Worm (Caenorhabditis elegans) whole organism, early embryonic: ENCODE measurements around the gene ptr-3.

Experiments
- B0310.2 ChIP-seq: sonication (generic microtip); optimal IDR thresholded peaks from 2 replicates; lab custom pipeline; 2016; ENCODE audit warnings: mild to moderate bottlenecking, missing genetic modification characterization, missing compliant biosample characterization
- F13C5.2 ChIP-seq: sonication (generic microtip); optimal IDR thresholded peaks from 2 replicates; lab custom pipeline; 2017; ENCODE audit warnings: mild to moderate bottlenecking, missing genetic modification characterization, inconsistent platforms, missing compliant biosample characterization
- aly-1 ChIP-seq: sonication (generic microtip); optimal IDR thresholded peaks from 2 replicates; lab custom pipeline; 2016; ENCODE audit warnings: missing genetic modification characterization, missing compliant biosample characterization
- ama-1 ChIP-seq: fragments of 150-350 bp; optimal IDR thresholded peaks from 2 replicates; lab custom pipeline; 2014
- ceh-13 ChIP-seq: fragments of 200-800 bp; sonication (Bioruptor generic); optimal IDR thresholded peaks from 2 replicates; lab custom pipeline; 2018; ENCODE audit warnings: mild to moderate bottlenecking, missing genetic modification characterization, missing compliant biosample characterization
- ceh-36 ChIP-seq: sonication (generic microtip); optimal IDR thresholded peaks from 2 replicates; lab custom pipeline; 2016; ENCODE audit warnings: missing genetic modification characterization, inconsistent platforms, missing compliant biosample characterization
- ets-7 ChIP-seq: sonication (generic microtip); optimal IDR thresholded peaks from 2 replicates; lab custom pipeline; 2016; ENCODE audit warnings: missing genotype, missing genetic modification characterization, missing compliant biosample characterization
- flt-1 ChIP-seq: fragments of 200-800 bp; sonication (Bioruptor generic); IDR thresholded peaks from 2 replicates; pipeline ENCODE4 v1.3.6; 2022; ENCODE audit warnings: missing genetic modification characterization, missing compliant biosample characterization
- hmbx-1 ChIP-seq: sonication (generic microtip); optimal IDR thresholded peaks from 2 replicates; lab custom pipeline; 2016; ENCODE audit warnings: mild to moderate bottlenecking, missing genetic modification characterization, missing compliant biosample characterization
- hmg-4 ChIP-seq: fragments of 200-800 bp; sonication (Bioruptor generic); optimal IDR thresholded peaks from 2 replicates; lab custom pipeline; 2018; ENCODE audit warnings: mild to moderate bottlenecking, missing genetic modification characterization, missing compliant biosample characterization
- hnd-1 ChIP-seq: sonication (generic microtip); optimal IDR thresholded peaks from 2 replicates; lab custom pipeline; 2016; ENCODE audit warnings: missing genetic modification characterization, missing compliant biosample characterization
- pes-1 ChIP-seq: fragments of 200-800 bp; sonication (Bioruptor generic); IDR thresholded peaks from 2 replicates; pipeline ENCODE4 v1.3.6; 2022; ENCODE audit warnings: missing genetic modification reagents, missing genetic modification characterization, missing compliant biosample characterization
- scrt-1 ChIP-seq: fragments of 200-800 bp; sonication (Bioruptor generic); IDR thresholded peaks from 2 replicates; pipeline ENCODE4 v1.3.6; 2022; ENCODE audit warnings: missing genetic modification characterization, missing compliant biosample characterization
- sea-1 ChIP-seq: fragments of 200-800 bp; sonication (Bioruptor generic); conservative IDR thresholded peaks from 2 replicates; pipeline ENCODE4 v1.3.6; 2022; ENCODE audit warnings: missing genetic modification characterization, missing compliant biosample characterization
- tbx-11 ChIP-seq: fragments of 200-800 bp; sonication (Bioruptor generic); IDR thresholded peaks from 2 replicates; pipeline ENCODE4 v1.3.6; 2022; ENCODE audit warnings: missing genetic modification characterization, missing compliant biosample characterization
- tbx-37 ChIP-seq: fragments of 200-800 bp; sonication (Bioruptor generic); conservative IDR thresholded peaks from 2 replicates; pipeline ENCODE4 v1.3.6; 2022; ENCODE audit warnings: missing genetic modification reagents, missing genetic modification characterization, missing compliant biosample characterization
- tra-4 ChIP-seq: sonication (generic microtip); optimal IDR thresholded peaks from 2 replicates; lab custom pipeline; 2017; ENCODE audit warnings: missing genetic modification characterization, missing compliant biosample characterization

The ptr-3 gene

DNA sequence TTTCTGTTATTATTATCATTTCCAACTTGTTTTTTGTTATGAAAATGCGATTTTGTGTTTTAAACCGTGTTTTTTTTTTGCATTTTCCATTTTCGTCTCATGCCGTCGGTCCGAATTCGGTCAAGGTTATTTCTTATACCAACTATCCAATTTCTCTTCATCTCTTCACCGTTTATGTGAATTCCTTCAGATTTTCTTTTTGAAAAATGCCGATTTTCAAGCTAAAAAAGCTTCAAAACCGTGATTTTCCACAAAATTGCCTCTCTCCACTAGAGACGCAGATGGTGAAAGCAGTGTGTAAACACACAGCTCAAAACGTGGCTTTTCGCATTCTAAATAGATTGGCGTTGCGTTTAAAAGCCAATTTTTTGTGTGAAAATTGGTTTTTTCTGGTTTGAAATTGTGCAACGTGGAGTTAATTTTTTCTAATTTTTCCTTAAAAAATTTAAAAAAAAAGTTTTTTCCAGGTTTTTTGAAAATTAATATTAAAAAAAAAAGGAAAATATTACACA is 20.5 kb upstream of the ptr-3 start:
- TF ChIP-seq ceh-36 (tag; lab: Kevin White, UChicago), result no peak
- TF ChIP-seq tbx-11 (GFP tag; lab: Robert Waterston, UW), result no peak
- TF ChIP-seq F13C5.2 (tag; lab: Kevin White, UChicago), result no peak
- no peak for TF ChIP-seq hmbx-1 (tag; lab: Kevin White, UChicago)
- no peak for TF ChIP-seq pes-1 (GFP tag; lab: Robert Waterston, UW)
- no peak for TF ChIP-seq aly-1 (tag; lab: Kevin White, UChicago)

ce11 chrII:385957-386356 is 18.6 kb upstream of the ptr-3 start, which contains the start of gene C03H5.3:
TSS of gene C03H5.3 (plus strand) at chrII:386088.
- peak; percentile 4 for TF ChIP-seq hmbx-1 (tag; lab: Kevin White, UChicago)
- TF ChIP-seq F13C5.2 (tag; lab: Kevin White, UChicago), result peak; percentile 84
- TF ChIP-seq hmg-4 (GFP tag; lab: Kevin White, UChicago), result no peak
- no peak for TF ChIP-seq ets-7 (tag; lab: Kevin White, UChicago)
- TF ChIP-seq tbx-11 (GFP tag; lab: Robert Waterston, UW), result 0 out of 2 replicates have a peak, but pooled peaks have one; percentile 23

ce11 chrII:385258-385657 is 17.9 kb upstream of the ptr-3 start, which contains the start of gene C03H5.5:
TSS of gene C03H5.5 (minus strand) at chrII:385358.
- TF ChIP-seq F13C5.2 (tag; lab: Kevin White, UChicago), result no peak

DNA sequence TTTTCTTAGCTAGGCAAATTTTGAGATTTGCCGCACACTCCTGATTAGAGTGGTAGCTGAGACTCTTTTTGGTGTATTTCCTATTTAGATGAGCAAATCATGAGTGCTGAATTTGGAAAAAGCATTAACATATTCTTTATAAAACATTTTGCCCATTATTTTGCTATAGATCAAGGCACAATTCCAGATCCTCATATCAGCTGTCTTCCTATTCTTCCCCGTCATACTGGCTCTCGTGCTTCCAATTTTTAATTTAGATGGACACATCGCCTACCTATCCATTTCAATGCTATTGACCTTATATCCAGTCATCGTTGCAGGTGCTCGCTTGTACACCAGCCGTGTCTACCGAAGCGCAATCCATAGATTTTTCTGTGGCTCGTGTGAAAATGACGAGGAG is 12.6 kb upstream of the ptr-3 start, which contains the start of gene C03H5.7:
C03H5.7 (plus strand) TSS at position 301 of the 400 bp plus-strand sequence.
- no peak for TF ChIP-seq B0310.2 (tag; lab: Kevin White, UChicago)
- TF ChIP-seq tbx-11 (GFP tag; lab: Robert Waterston, UW), result no peak
- TF ChIP-seq ceh-36 (tag; lab: Kevin White, UChicago), result no peak
- no peak for TF ChIP-seq hmg-4 (GFP tag; lab: Kevin White, UChicago)
- TF ChIP-seq sea-1 (GFP tag; lab: Robert Waterston, UW), result no peak
- TF ChIP-seq ama-1 (lab: Kevin White, UChicago), result no peak
- TF ChIP-seq ets-7 (tag; lab: Kevin White, UChicago), result no peak
- no peak for TF ChIP-seq tra-4 (tag; lab: Kevin White, UChicago)
- TF ChIP-seq ceh-13, result no peak
- no peak for TF ChIP-seq flt-1 (GFP tag; lab: Robert Waterston, UW)
- no peak for TF ChIP-seq aly-1 (tag; lab: Kevin White, UChicago)
- TF ChIP-seq F13C5.2 (tag; lab: Kevin White, UChicago), result no peak
- TF ChIP-seq hmbx-1 (tag; lab: Kevin White, UChicago), result no peak
- no peak for TF ChIP-seq scrt-1 (GFP tag; lab: Robert Waterston, UW)
- TF ChIP-seq tbx-37 (GFP tag; lab: Robert Waterston, UW), result no peak
- no peak for TF ChIP-seq pes-1 (GFP tag; lab: Robert Waterston, UW)
- no peak for TF ChIP-seq hnd-1 (tag; lab: Kevin White, UChicago)

ce11 chrII:378351-378750 is 11.0 kb upstream of the ptr-3 start, which contains the start of gene C03H5.9:
TSS of gene C03H5.9 (plus strand) at chrII:378651.
- TF ChIP-seq ets-7 (tag; lab: Kevin White, UChicago) (no peak), B0310.2 (tag; lab: Kevin White, UChicago) (no peak), ceh-13 (no peak), hnd-1 (tag; lab: Kevin White, UChicago) (no peak)

ce11 chrII:374950-375349 is 7.6 kb upstream of the ptr-3 start, which contains the start of gene C03H5.4:
TSS of gene C03H5.4 (plus strand) at chrII:375250.
- no peak for TF ChIP-seq ets-7 (tag; lab: Kevin White, UChicago)
- TF ChIP-seq tbx-37 (GFP tag; lab: Robert Waterston, UW), result no peak
- no peak for TF ChIP-seq tra-4 (tag; lab: Kevin White, UChicago)
- TF ChIP-seq aly-1 (tag; lab: Kevin White, UChicago), result no peak
- no peak for TF ChIP-seq hmg-4 (GFP tag; lab: Kevin White, UChicago)
- no peak for TF ChIP-seq ceh-36 (tag; lab: Kevin White, UChicago)
- TF ChIP-seq ceh-13, result no peak
- no peak for TF ChIP-seq scrt-1 (GFP tag; lab: Robert Waterston, UW)
- no peak for TF ChIP-seq hnd-1 (tag; lab: Kevin White, UChicago)
- no peak for TF ChIP-seq pes-1 (GFP tag; lab: Robert Waterston, UW)
- no peak for TF ChIP-seq sea-1 (GFP tag; lab: Robert Waterston, UW)
- TF ChIP-seq B0310.2 (tag; lab: Kevin White, UChicago), result no peak
- TF ChIP-seq F13C5.2 (tag; lab: Kevin White, UChicago), result no peak
- no peak for TF ChIP-seq ama-1 (lab: Kevin White, UChicago)
- TF ChIP-seq hmbx-1 (tag; lab: Kevin White, UChicago), result no peak
- TF ChIP-seq flt-1 (GFP tag; lab: Robert Waterston, UW), result no peak

DNA sequence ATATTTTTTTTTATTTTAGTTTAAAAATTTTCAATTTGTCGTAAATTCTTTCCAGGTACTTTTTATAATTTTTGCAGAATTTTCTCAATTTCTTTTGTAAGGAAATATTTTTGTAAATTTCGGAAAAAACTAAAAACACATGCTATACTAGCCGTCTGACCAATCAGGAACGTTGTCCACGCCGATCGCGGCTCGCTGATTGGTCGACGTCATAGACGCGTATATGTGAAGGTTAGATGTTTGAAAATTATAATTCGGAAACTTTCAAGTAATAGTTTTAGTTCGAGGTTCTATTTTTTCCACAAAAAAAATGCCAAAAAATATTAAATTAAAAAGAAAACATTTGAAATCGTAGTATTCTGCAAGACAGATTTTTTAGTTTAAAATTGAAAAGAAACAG is 4.9 kb upstream of the ptr-3 start:
- TF ChIP-seq tbx-11 (GFP tag; lab: Robert Waterston, UW), result no peak

DNA sequence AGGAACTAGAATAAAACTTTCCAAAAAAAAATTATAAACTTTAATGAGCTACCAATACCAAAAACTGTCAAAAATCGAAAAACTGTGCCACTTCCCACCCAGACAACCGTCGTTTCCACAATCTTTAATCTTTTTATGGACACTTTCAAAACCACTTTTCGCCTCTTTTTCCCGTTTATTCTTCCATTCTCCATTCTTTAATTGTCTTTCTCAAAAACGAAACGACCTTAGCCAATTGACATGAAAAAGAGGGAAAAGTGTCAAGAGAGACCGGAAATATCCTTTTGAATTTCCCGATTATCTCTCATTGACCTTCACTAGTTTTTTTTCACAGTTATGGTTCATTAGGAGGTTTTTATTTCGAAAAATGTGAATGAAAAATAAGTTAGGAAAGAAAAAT is 4.2 kb upstream of the ptr-3 start:
- TF ChIP-seq tra-4 (tag; lab: Kevin White, UChicago), result no peak
- no peak for TF ChIP-seq ceh-13
- no peak for TF ChIP-seq hmg-4 (GFP tag; lab: Kevin White, UChicago)
- TF ChIP-seq ama-1 (lab: Kevin White, UChicago), result no peak
- TF ChIP-seq B0310.2 (tag; lab: Kevin White, UChicago), result no peak
